Worm (Caenorhabditis elegans) whole organism, young adult: ENCODE results near the gene F56F10.2.

Source experiments
- C17E4.6 ChIP-seq: fragments of 200-800 bp; sonication (Bioruptor generic); IDR thresholded peaks from 2 replicates; pipeline ENCODE4 v1.3.6; 2022; ENCODE audit warnings: missing genetic modification reagents, missing genetic modification characterization, missing compliant biosample characterization
- F22D6.2 ChIP-seq: sonication (generic microtip); optimal IDR thresholded peaks from 2 replicates; lab custom pipeline; 2016; ENCODE audit warnings: mild to moderate bottlenecking, missing genetic modification characterization, missing compliant biosample characterization
- F23B12.7 ChIP-seq: sonication (generic microtip); optimal IDR thresholded peaks from 2 replicates; lab custom pipeline; 2017; ENCODE audit warnings: missing genetic modification characterization, mild to moderate bottlenecking, missing compliant biosample characterization, antibody characterized with exemption, moderate library complexity; ENCODE audit not compliant: insufficient read depth
- F33H1.4 ChIP-seq: fragments of 200-800 bp; sonication (Bioruptor generic); IDR thresholded peaks from 2 replicates; pipeline ENCODE4 v1.3.6; 2022; ENCODE audit warnings: missing genetic modification reagents, missing genetic modification characterization, missing compliant biosample characterization
- F39B2.1 ChIP-seq: fragments of 200-800 bp; sonication (Bioruptor generic); IDR thresholded peaks from 2 replicates; pipeline ENCODE4 v1.3.6; 2022; ENCODE audit warnings: missing genetic modification reagents, missing genetic modification characterization, missing compliant biosample characterization
- F49E8.2 ChIP-seq: sonication (generic microtip); optimal IDR thresholded peaks from 3 replicates; lab custom pipeline; 2017; ENCODE audit warnings: missing genetic modification characterization, mild to moderate bottlenecking, missing compliant biosample characterization, antibody characterized with exemption, moderate library complexity; ENCODE audit not compliant: insufficient read depth
- F55B11.4 ChIP-seq: sonication (generic microtip); optimal IDR thresholded peaks from 2 replicates; lab custom pipeline; 2016; ENCODE audit warnings: missing compliant biosample characterization, missing genetic modification characterization, borderline replicate concordance; ENCODE audit not compliant: insufficient read depth
- F57C9.4 ChIP-seq: sonication (generic microtip); optimal IDR thresholded peaks from 2 replicates; lab custom pipeline; 2017; ENCODE audit warnings: mild to moderate bottlenecking, missing genetic modification characterization, missing compliant biosample characterization
- ZK185.1 ChIP-seq: sonication (generic microtip); optimal IDR thresholded peaks from 2 replicates; lab custom pipeline; 2016; ENCODE audit warnings: mild to moderate bottlenecking, missing genetic modification characterization, missing compliant biosample characterization; ENCODE audit not compliant: poor library complexity, severe bottlenecking
- ama-1 ChIP-seq, 3 experiments: fragments of 150-350 bp in 1 of 3; sonication (generic microtip) in 2 of 3; optimal IDR thresholded peaks; 2 replicates each; lab custom pipeline; 2014 to 2018; ENCODE audit warnings: missing biosample characterization in 2 of 3, missing genetic modification characterization in 2 of 3, missing genetic modification reagents in 2 of 3
- attf-5 ChIP-seq: fragments of 200-800 bp; sonication (Bioruptor generic); optimal IDR thresholded peaks from 2 replicates; lab custom pipeline; 2018; ENCODE audit warnings: mild to moderate bottlenecking, missing genetic modification characterization, missing compliant biosample characterization
- bed-1 ChIP-seq: fragments of 200-800 bp; sonication (Bioruptor generic); IDR thresholded peaks from 2 replicates; pipeline ENCODE4 v1.3.6; 2022; ENCODE audit warnings: missing genetic modification reagents, missing genetic modification characterization, missing compliant biosample characterization
- bed-2 ChIP-seq: fragments of 200-800 bp; sonication (Bioruptor generic); IDR thresholded peaks from 2 replicates; pipeline ENCODE4 v1.3.6; 2022; ENCODE audit warnings: missing genetic modification reagents, missing genetic modification characterization, missing compliant biosample characterization
- cebp-1 ChIP-seq, 2 experiments: fragments of 200-800 bp in 1 of 2; sonication (Bioruptor generic) in 1 of 2; sonication (generic microtip) in 1 of 2; IDR thresholded peaks in 1 of 2; optimal IDR thresholded peaks in 1 of 2; 2 replicates each; pipeline versions ENCODE4 v1.3.6 to Lab custom; 2017 to 2022; ENCODE audit warnings: missing compliant biosample characterization in 2 of 2, missing genetic modification characterization in 2 of 2, mild to moderate bottlenecking in 1 of 2, missing genetic modification reagents in 1 of 2, moderate library complexity in 1 of 2
- cebp-2 ChIP-seq: fragments of 200-800 bp; sonication (Bioruptor generic); IDR thresholded peaks from 2 replicates; pipeline ENCODE4 v1.3.6; 2022; ENCODE audit warnings: missing genetic modification characterization, missing compliant biosample characterization
- ceh-58 ChIP-seq: fragments of 200-800 bp; sonication (Bioruptor generic); IDR thresholded peaks from 2 replicates; pipeline ENCODE4 v1.3.6; 2022; ENCODE audit warnings: missing genetic modification characterization, missing compliant biosample characterization
- ceh-79 ChIP-seq: sonication (generic microtip); optimal IDR thresholded peaks from 2 replicates; lab custom pipeline; 2017; ENCODE audit warnings: mild to moderate bottlenecking, missing genetic modification characterization, missing compliant biosample characterization
- chd-7 ChIP-seq: sonication (generic microtip); optimal IDR thresholded peaks from 2 replicates; lab custom pipeline; 2016; ENCODE audit warnings: mild to moderate bottlenecking, missing genetic modification characterization, moderate library complexity, missing compliant biosample characterization
- egrh-3 ChIP-seq: fragments of 200-800 bp; sonication (Bioruptor generic); IDR thresholded peaks from 2 replicates; pipeline ENCODE4 v1.3.6; 2022; ENCODE audit warnings: missing genetic modification reagents, missing genetic modification characterization, missing compliant biosample characterization
- ekl-4 ChIP-seq: fragments of 200-800 bp; sonication (Bioruptor generic); IDR thresholded peaks from 2 replicates; pipeline ENCODE4 v1.3.6; 2022; ENCODE audit warnings: missing genetic modification reagents, missing genetic modification characterization, missing compliant biosample characterization
- ets-4 ChIP-seq: fragments of 200-800 bp; sonication (Bioruptor generic); optimal IDR thresholded peaks from 2 replicates; lab custom pipeline; 2018; ENCODE audit warnings: mild to moderate bottlenecking, missing genetic modification characterization, missing compliant biosample characterization
- hlh-26 ChIP-seq: fragments of 200-800 bp; sonication (Bioruptor generic); conservative IDR thresholded peaks from 2 replicates; pipeline ENCODE4 v1.3.6; 2022; ENCODE audit warnings: missing genetic modification reagents, missing genetic modification characterization, missing compliant biosample characterization
- hmg-1.2 ChIP-seq: fragments of 200-800 bp; sonication (Bioruptor generic); IDR thresholded peaks from 2 replicates; pipeline ENCODE4 v1.3.6; 2022; ENCODE audit warnings: missing genetic modification reagents, missing genetic modification characterization, missing compliant biosample characterization
- hsf-1 ChIP-seq: fragments of 200-800 bp; sonication (Bioruptor generic); IDR thresholded peaks from 2 replicates; pipeline ENCODE4 v1.3.6; 2022; ENCODE audit warnings: missing genetic modification reagents, missing genetic modification characterization, missing compliant biosample characterization
- lin-26 ChIP-seq: fragments of 200-800 bp; sonication (Bioruptor generic); IDR thresholded peaks from 2 replicates; pipeline ENCODE4 v1.3.6; 2022; ENCODE audit warnings: missing genetic modification reagents, missing genetic modification characterization, missing compliant biosample characterization
- lir-1 ChIP-seq: fragments of 200-800 bp; sonication (Bioruptor generic); conservative IDR thresholded peaks from 2 replicates; pipeline ENCODE4 v1.3.6; 2022; ENCODE audit warnings: missing genetic modification reagents, missing genetic modification characterization, missing compliant biosample characterization
- lsl-1 ChIP-seq: fragments of 200-800 bp; sonication (Bioruptor generic); optimal IDR thresholded peaks from 2 replicates; lab custom pipeline; 2018; ENCODE audit warnings: mild to moderate bottlenecking, missing genetic modification characterization, moderate library complexity, missing compliant biosample characterization
- madf-3 ChIP-seq: fragments of 200-800 bp; sonication (Bioruptor generic); IDR thresholded peaks from 2 replicates; pipeline ENCODE4 v1.3.6; 2022; ENCODE audit warnings: missing genetic modification reagents, missing genetic modification characterization, missing compliant biosample characterization
- madf-8 ChIP-seq: fragments of 200-800 bp; sonication (Bioruptor generic); conservative IDR thresholded peaks from 2 replicates; pipeline ENCODE4 v1.3.6; 2022; ENCODE audit warnings: missing genetic modification reagents, missing genetic modification characterization, missing compliant biosample characterization
- mcd-1 ChIP-seq: fragments of 200-800 bp; sonication (Bioruptor generic); IDR thresholded peaks from 2 replicates; pipeline ENCODE4 v1.3.6; 2022; ENCODE audit warnings: missing genetic modification reagents, missing genetic modification characterization, missing compliant biosample characterization
- nfya-1 ChIP-seq: sonication (generic microtip); optimal IDR thresholded peaks from 2 replicates; lab custom pipeline; 2017; ENCODE audit warnings: antibody characterized with exemption, missing compliant biosample characterization, missing genetic modification characterization, borderline replicate concordance; ENCODE audit not compliant: insufficient read depth
- nhr-120 ChIP-seq: fragments of 200-800 bp; sonication (Bioruptor generic); IDR thresholded peaks from 2 replicates; pipeline ENCODE4 v1.3.6; 2022; ENCODE audit warnings: missing genetic modification characterization, missing compliant biosample characterization
- nhr-80 ChIP-seq: sonication (generic microtip); optimal IDR thresholded peaks from 2 replicates; lab custom pipeline; 2016; ENCODE audit warnings: missing genetic modification characterization, missing compliant biosample characterization
- nhr-90 ChIP-seq: sonication (generic microtip); optimal IDR thresholded peaks from 2 replicates; lab custom pipeline; 2016; ENCODE audit warnings: missing genotype, mild to moderate bottlenecking, missing genetic modification characterization, missing compliant biosample characterization
- pbrm-1 ChIP-seq: fragments of 200-800 bp; sonication (Bioruptor generic); IDR thresholded peaks from 2 replicates; pipeline ENCODE4 v1.3.6; 2022; ENCODE audit warnings: missing genetic modification reagents, missing genetic modification characterization, missing compliant biosample characterization
- rcor-1 ChIP-seq: fragments of 200-800 bp; sonication (Bioruptor generic); IDR thresholded peaks from 2 replicates; pipeline ENCODE4 v1.3.6; 2022; ENCODE audit warnings: missing genetic modification reagents, missing genetic modification characterization, missing compliant biosample characterization
- sdz-38 ChIP-seq: sonication (generic microtip); optimal IDR thresholded peaks from 2 replicates; lab custom pipeline; 2016; ENCODE audit warnings: missing genotype, missing genetic modification characterization, missing compliant biosample characterization
- snpc-4 ChIP-seq, 5 experiments: fragments of 150-350 bp in 1 of 5; sonication (generic microtip) in 4 of 5; optimal IDR thresholded peaks; 2 replicates each; lab custom pipeline; 2014 to 2018; ENCODE audit warnings: missing genetic modification characterization in 5 of 5, missing biosample characterization in 3 of 5, antibody characterized with exemption in 2 of 5, mild to moderate bottlenecking in 2 of 5, missing compliant biosample characterization in 2 of 5, missing genotype in 2 of 5, moderate library complexity in 2 of 5, missing genetic modification reagents in 1 of 5
- sptf-2 ChIP-seq: fragments of 200-800 bp; sonication (Bioruptor generic); optimal IDR thresholded peaks from 2 replicates; lab custom pipeline; 2018; ENCODE audit warnings: mild to moderate bottlenecking, missing genetic modification characterization, missing compliant biosample characterization
- unc-62 ChIP-seq: fragments of 150-350 bp; optimal IDR thresholded peaks from 2 replicates; lab custom pipeline; 2014; ENCODE audit warnings: missing biosample characterization, missing genetic modification reagents, missing genetic modification characterization
- xnd-1 ChIP-seq: sonication (generic microtip); optimal IDR thresholded peaks from 2 replicates; lab custom pipeline; 2016; ENCODE audit warnings: missing genotype, missing genetic modification reagents, missing genetic modification characterization, missing compliant biosample characterization
- zfh-2 ChIP-seq: fragments of 200-800 bp; sonication (Bioruptor generic); conservative IDR thresholded peaks from 2 replicates; pipeline ENCODE4 v1.3.6; 2022; ENCODE audit warnings: missing genetic modification reagents, missing genetic modification characterization, missing compliant biosample characterization
- zim-3 ChIP-seq: sonication (generic microtip); optimal IDR thresholded peaks from 2 replicates; lab custom pipeline; 2017; ENCODE audit warnings: mild to moderate bottlenecking, missing genetic modification characterization, moderate library complexity, missing compliant biosample characterization
- ztf-28 ChIP-seq: fragments of 200-800 bp; sonication (Bioruptor generic); IDR thresholded peaks from 2 replicates; pipeline ENCODE4 v1.3.6; 2022; ENCODE audit warnings: missing genetic modification reagents, missing genetic modification characterization, missing compliant biosample characterization

F56F10.2 gene

ce11 chrX:871020-871419, 11.6 kb downstream of the F56F10.2 start, which contains the start of gene lgl-1 (continued):
- no peak for TF ChIP-seq sdz-38 (tag; lab: Kevin White, UChicago)
- TF ChIP-seq, all 124 proteins: peak for 9

ce11 chrX:871957-872715, 12.7 kb downstream of the F56F10.2 start, which contains the start of gene F56F10.1:
Gene F56F10.1 (plus strand): TSS chrX:872603.
- no peak for TF ChIP-seq F22D6.2 (tag; lab: Kevin White, UChicago)
- TF ChIP-seq cebp-1 (GFP tag; IDR thresholded peaks at IDR 0.05; lab: Robert Waterston, UW), result no peak
- no peak for TF ChIP-seq cebp-1 (tag; optimal IDR thresholded peaks at IDR 0.05; lab: Kevin White, UChicago)
- no peak for TF ChIP-seq rcor-1 (GFP tag; lab: Robert Waterston, UW)
- no peak for TF ChIP-seq bed-1 (GFP tag; lab: Robert Waterston, UW)
- peak; percentile 32 for TF ChIP-seq nhr-80 (tag; lab: Kevin White, UChicago)
- no peak for TF ChIP-seq ceh-58 (GFP tag; lab: Robert Waterston, UW)
- TF ChIP-seq F57C9.4 (tag; lab: Kevin White, UChicago), result no peak
- peak; percentile 35 for TF ChIP-seq snpc-4 (GFP tag; optimal IDR thresholded peaks at IDR 0.05; lab: Kevin White, UChicago)
- peak; percentile 20 to 93 (median 72) for TF ChIP-seq snpc-4 (tag; optimal IDR thresholded peaks at IDR 0.05; lab: Kevin White, UChicago)
- TF ChIP-seq ekl-4, result no peak
- no peak for TF ChIP-seq lir-1 (GFP tag; lab: Robert Waterston, UW)
- TF ChIP-seq madf-8 (GFP tag; lab: Robert Waterston, UW), result no peak
- no peak for TF ChIP-seq mcd-1 (GFP tag; lab: Robert Waterston, UW)
- TF ChIP-seq madf-3 (GFP tag; lab: Robert Waterston, UW), result no peak
- no peak for TF ChIP-seq ztf-28 (GFP tag; lab: Robert Waterston, UW)
- no peak for TF ChIP-seq hsf-1 (GFP tag; lab: Robert Waterston, UW)
- TF ChIP-seq cebp-2, result no peak
- TF ChIP-seq pbrm-1, result no peak
- no peak for TF ChIP-seq bed-2 (GFP tag; lab: Robert Waterston, UW)
- no peak for TF ChIP-seq lsl-1 (GFP tag; lab: Kevin White, UChicago)
- TF ChIP-seq zim-3 (tag; lab: Kevin White, UChicago), result no peak
- TF ChIP-seq ZK185.1, result no peak
- no peak for TF ChIP-seq nfya-1 (tag; lab: Kevin White, UChicago)
- TF ChIP-seq attf-5 (GFP tag; lab: Kevin White, UChicago), result no peak
- no peak for TF ChIP-seq unc-62 (GFP tag; lab: Kevin White, UChicago)
- no peak for TF ChIP-seq ets-4 (GFP tag; lab: Kevin White, UChicago)
- TF ChIP-seq nhr-120 (GFP tag; lab: Robert Waterston, UW), result no peak
- TF ChIP-seq zfh-2, result peak; percentile 87
- no peak for TF ChIP-seq C17E4.6 (GFP tag; lab: Robert Waterston, UW)
- TF ChIP-seq F39B2.1 (GFP tag; lab: Robert Waterston, UW), result 0 out of 2 replicates have a peak, but pooled peaks have one; percentile 39
- 0 out of 2 replicates have a peak, but pooled peaks have one; percentile 27 for TF ChIP-seq lin-26 (GFP tag; lab: Robert Waterston, UW)
- no peak for TF ChIP-seq sptf-2 (GFP tag; lab: Kevin White, UChicago)
- no peak for TF ChIP-seq F55B11.4 (tag; lab: Kevin White, UChicago)
- TF ChIP-seq hmg-1.2 (GFP tag; lab: Robert Waterston, UW), result peak; percentile 43
- TF ChIP-seq ama-1 (optimal IDR thresholded peaks at IDR 0.05; lab: Kevin White, UChicago), result no peak
- no peak for TF ChIP-seq ama-1 (GFP tag; optimal IDR thresholded peaks at IDR 0.05; lab: Kevin White, UChicago)
- TF ChIP-seq xnd-1 (tag; lab: Kevin White, UChicago), result no peak
- TF ChIP-seq ceh-79 (tag; lab: Kevin White, UChicago), result no peak
- TF ChIP-seq F33H1.4 (GFP tag; lab: Robert Waterston, UW), result no peak
- no peak for TF ChIP-seq nhr-90 (tag; lab: Kevin White, UChicago)
- no peak for TF ChIP-seq F23B12.7
- TF ChIP-seq chd-7, result no peak
- no peak for TF ChIP-seq F49E8.2 (tag; lab: Kevin White, UChicago)
- TF ChIP-seq hlh-26, result no peak
- no peak for TF ChIP-seq egrh-3 (GFP tag; lab: Robert Waterston, UW)
